Fruit fly (Drosophila melanogaster): ENCODE measurements around the gene Gnpnat.

The Gnpnat gene

DNA sequence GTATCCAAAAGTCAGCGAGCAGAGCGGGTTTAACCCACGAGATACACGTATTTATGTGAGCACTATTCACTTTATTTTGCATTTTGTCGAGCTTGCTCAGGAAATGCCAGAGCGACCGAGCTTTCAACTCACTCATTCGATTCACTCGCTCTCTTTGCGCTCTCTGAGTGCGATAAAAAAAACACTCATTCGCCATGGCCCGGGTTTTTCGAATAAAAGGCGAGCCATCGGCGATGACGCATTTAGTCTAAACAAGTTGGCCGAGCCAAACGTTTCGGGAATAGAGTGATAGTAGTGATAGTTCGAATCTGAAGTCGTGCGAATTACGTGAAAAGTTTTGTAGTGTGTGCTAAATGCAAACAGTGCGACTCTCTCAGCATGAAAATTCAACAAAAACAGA, 44.3 kb downstream of the Gnpnat start:
- TF ChIP-seq CG17568 (GFP tag; optimal IDR thresholded peaks at IDR 0.05) (no peak), Bdp1 (GFP tag; optimal IDR thresholded peaks at IDR 0.05) (no peak), CG17359 (tag; optimal IDR thresholded peaks at IDR 0.05) (peak; percentile 8), CG18764 (GFP tag; optimal IDR thresholded peaks at IDR 0.05) (no peak), Jarid2 (GFP tag; optimal IDR thresholded peaks at IDR 0.05) (peak; percentile 94), cg (GFP tag; optimal IDR thresholded peaks at IDR 0.05) (peak; percentile 42), caup (GFP tag; optimal IDR thresholded peaks at IDR 0.05; ENCODE audit: severe bottlenecking) (peak; percentile 71), crol (GFP tag; IDR thresholded peaks at IDR 0.05) (no peak), zen2 (GFP tag; IDR thresholded peaks at IDR 0.05; ENCODE audit: partially characterized antibody) (peak; percentile 51; the same call in 1 of the 3 replicates), CG7963 (GFP tag; IDR thresholded peaks at IDR 0.05; ENCODE audit: partially characterized antibody) (0 out of 3 replicates have a peak, but pooled peaks have one; percentile 37), stc (GFP tag; IDR thresholded peaks at IDR 0.05) (no peak; the same call in 1 of the 2 replicates), CG6254 (GFP tag; optimal IDR thresholded peaks at IDR 0.05) (peak; percentile 10), pfk (GFP tag; optimal IDR thresholded peaks at IDR 0.05) (peak; percentile 7), disco-r (GFP tag; optimal IDR thresholded peaks at IDR 0.05) (no peak), Sin3A (optimal IDR thresholded peaks at IDR 0.05) (no peak), CG6689 (GFP tag; IDR thresholded peaks at IDR 0.05) (0 out of 2 replicates have a peak, but pooled peaks have one; percentile 7), tna (GFP tag; IDR thresholded peaks at IDR 0.05; ENCODE audit: partially characterized antibody) (peak; percentile 56; the same call in 1 of the 2 replicates), CG14014 (GFP tag; IDR thresholded peaks at IDR 0.05) (no peak), kay (GFP tag; optimal IDR thresholded peaks at IDR 0.05) (peak; percentile 99), en (GFP tag; optimal IDR thresholded peaks at IDR 0.05) (no peak), HLH3B (GFP tag; IDR thresholded peaks at IDR 0.05) (peak; percentile 9; the same call in 1 of the 2 replicates), CG14667 (GFP tag; IDR thresholded peaks at IDR 0.05) (no peak), Hr78 (GFP tag; optimal IDR thresholded peaks at IDR 0.05) (no peak), da (GFP tag; optimal IDR thresholded peaks at IDR 0.05) (no peak), CG2199 (GFP tag; IDR thresholded peaks at IDR 0.05) (no peak), CG12071 (GFP tag; optimal IDR thresholded peaks at IDR 0.05) (peak; percentile 36), chinmo (GFP tag; IDR thresholded peaks at IDR 0.05; ENCODE audit: partially characterized antibody) (peak; percentile 96; the same call in 3 of the 4 replicates), sr (GFP tag; IDR thresholded peaks at IDR 0.05) (peak; percentile 44; the same call in 1 of the 3 replicates), Hmr (GFP tag; optimal IDR thresholded peaks at IDR 0.05) (peak; percentile 45), chm (GFP tag; IDR thresholded peaks at IDR 0.05) (peak; percentile 71; the same call in 1 of the 2 replicates), CG1647 (GFP tag; optimal IDR thresholded peaks at IDR 0.05) (no peak), Lhr (GFP tag; optimal IDR thresholded peaks at IDR 0.05) (no peak), CG8765 (GFP tag; IDR thresholded peaks at IDR 0.05) (no peak), CG10979 (tag; optimal IDR thresholded peaks at IDR 0.05) (no peak), Rfx (GFP tag; IDR thresholded peaks at IDR 0.05) (peak; percentile 19; the same call in 1 of the 2 replicates), zf30C (GFP tag; optimal IDR thresholded peaks at IDR 0.05) (no peak), CG7786 (GFP tag; optimal IDR thresholded peaks at IDR 0.05) (no peak), pho (GFP tag; optimal IDR thresholded peaks at IDR 0.05) (no peak), CG18599 (GFP tag; optimal IDR thresholded peaks at IDR 0.05) (peak; percentile 46), Eip74EF (GFP tag; optimal IDR thresholded peaks at IDR 0.05) (no peak), ham (GFP tag; IDR thresholded peaks at IDR 0.05) (no peak), B-H2 (GFP tag; optimal IDR thresholded peaks at IDR 0.05) (no peak), Dref (GFP tag; IDR thresholded peaks at IDR 0.05) (no peak), phol (tag; optimal IDR thresholded peaks at IDR 0.05) (no peak), hkb (optimal IDR thresholded peaks at IDR 0.05) (no peak), hkb (GFP tag; IDR thresholded peaks at IDR 0.05) (peak; percentile 49), CG5180 (GFP tag; optimal IDR thresholded peaks at IDR 0.05) (peak; percentile 1), bab2 (GFP tag; optimal IDR thresholded peaks at IDR 0.05) (no peak), CG16779 (GFP tag; IDR thresholded peaks at IDR 0.05) (0 out of 2 replicates have a peak, but pooled peaks have one; percentile 44), CG11093 (GFP tag; IDR thresholded peaks at IDR 0.05) (no peak)
